Worm (Caenorhabditis elegans) whole organism, L4 larva: ENCODE measurements around the gene C07E3.10.

Experiments
- D1046.2 ChIP-seq: fragments of 200-800 bp; sonication (Bioruptor generic); IDR thresholded peaks from 2 replicates; pipeline ENCODE4 v1.3.6; 2022; ENCODE audit warnings: missing genetic modification characterization, missing compliant biosample characterization
- F10B5.3 ChIP-seq: sonication (generic microtip); optimal IDR thresholded peaks from 2 replicates; lab custom pipeline; 2016; ENCODE audit warnings: mild to moderate bottlenecking, missing genetic modification characterization, missing compliant biosample characterization
- F37D6.2 ChIP-seq: sonication (generic microtip); optimal IDR thresholded peaks from 2 replicates; lab custom pipeline; 2016; ENCODE audit warnings: mild to moderate bottlenecking, missing genetic modification characterization, missing compliant biosample characterization
- R02D3.7 ChIP-seq: fragments of 150-350 bp; sonication (generic microtip); optimal IDR thresholded peaks from 3 replicates; lab custom pipeline; 2014; ENCODE audit warnings: missing biosample characterization, missing genetic modification characterization
- Y105C5A.15 ChIP-seq: fragments of 200-800 bp; sonication (Bioruptor generic); IDR thresholded peaks from 2 replicates; pipeline ENCODE4 v1.3.6; 2022; ENCODE audit warnings: missing genetic modification characterization, missing compliant biosample characterization
- Y48G9A.11 ChIP-seq: fragments of 200-800 bp; sonication (Bioruptor generic); IDR thresholded peaks from 2 replicates; pipeline ENCODE4 v1.3.6; 2022; ENCODE audit warnings: missing genetic modification reagents, missing genetic modification characterization, missing compliant biosample characterization
- Y5F2A.4 ChIP-seq: fragments of 200-800 bp; sonication (Bioruptor generic); optimal IDR thresholded peaks from 2 replicates; lab custom pipeline; 2018; ENCODE audit warnings: mild to moderate bottlenecking, missing genetic modification characterization, missing compliant biosample characterization
- ZK337.2 ChIP-seq: fragments of 200-800 bp; sonication (Bioruptor generic); IDR thresholded peaks from 2 replicates; pipeline ENCODE4 v1.3.6; 2022; ENCODE audit warnings: missing genetic modification reagents, missing genetic modification characterization, missing compliant biosample characterization
- ZK546.5 ChIP-seq, 2 experiments: sonication (generic microtip); optimal IDR thresholded peaks; 2 replicates each; lab custom pipeline; 2017; ENCODE audit warnings: missing biosample characterization in 2 of 2, missing genetic modification characterization in 2 of 2
- aha-1 ChIP-seq: fragments of 150-350 bp; peaks from one replicate; lab custom pipeline; 2014; ENCODE audit warnings: missing biosample characterization, missing genetic modification characterization
- arid-1 ChIP-seq: fragments of 200-800 bp; sonication (Bioruptor generic); conservative IDR thresholded peaks from 2 replicates; pipeline ENCODE4 v1.3.6; 2022; ENCODE audit warnings: missing genetic modification reagents, missing genetic modification characterization, missing compliant biosample characterization
- ceh-20 ChIP-seq: fragments of 200-800 bp; sonication (Bioruptor generic); IDR thresholded peaks from 2 replicates; pipeline ENCODE4 v1.3.6; 2022; ENCODE audit warnings: missing genetic modification reagents, missing genetic modification characterization, missing compliant biosample characterization
- ceh-32 ChIP-seq: sonication (generic microtip); optimal IDR thresholded peaks from 2 replicates; lab custom pipeline; 2016; ENCODE audit warnings: mild to moderate bottlenecking, missing genetic modification characterization, missing compliant biosample characterization; ENCODE audit not compliant: poor library complexity
- ceh-44 ChIP-seq: fragments of 200-800 bp; sonication (Bioruptor generic); IDR thresholded peaks from 2 replicates; pipeline ENCODE4 v1.3.6; 2022; ENCODE audit warnings: missing genetic modification reagents, missing genetic modification characterization, missing compliant biosample characterization
- ceh-82 ChIP-seq: sonication (generic microtip); optimal IDR thresholded peaks from 2 replicates; lab custom pipeline; 2017; ENCODE audit warnings: missing biosample characterization, missing genetic modification characterization
- ces-1 ChIP-seq: fragments of 150-350 bp; sonication (generic microtip); optimal IDR thresholded peaks from 4 replicates; lab custom pipeline; 2014; ENCODE audit warnings: missing biosample characterization, missing genetic modification reagents, missing genetic modification characterization
- cey-2 ChIP-seq: sonication (generic microtip); optimal IDR thresholded peaks from 3 replicates; lab custom pipeline; 2017; ENCODE audit warnings: missing genetic modification characterization, mild to moderate bottlenecking, missing compliant biosample characterization, antibody characterized with exemption, borderline replicate concordance; ENCODE audit not compliant: insufficient read depth
- daf-12 ChIP-seq: fragments of 150-350 bp; optimal IDR thresholded peaks from 2 replicates; lab custom pipeline; 2014; ENCODE audit warnings: missing biosample characterization, missing genetic modification reagents, missing genetic modification characterization
- daf-8 ChIP-seq: fragments of 200-800 bp; sonication (Bioruptor generic); IDR thresholded peaks from 2 replicates; pipeline ENCODE4 v1.3.6; 2022; ENCODE audit warnings: missing genetic modification characterization, missing compliant biosample characterization
- dmd-6 ChIP-seq: fragments of 200-800 bp; sonication (Bioruptor generic); IDR thresholded peaks from 2 replicates; pipeline ENCODE4 v1.3.6; 2022; ENCODE audit warnings: missing genetic modification reagents, missing genetic modification characterization, missing compliant biosample characterization
- dmd-8 ChIP-seq: fragments of 200-800 bp; sonication (Bioruptor generic); IDR thresholded peaks from 2 replicates; pipeline ENCODE4 v1.3.6; 2022; ENCODE audit warnings: missing genetic modification characterization, missing compliant biosample characterization
- fkh-10 ChIP-seq: fragments of 150-350 bp; optimal IDR thresholded peaks from 2 replicates; lab custom pipeline; 2014; ENCODE audit warnings: missing biosample characterization, missing genetic modification reagents, missing genetic modification characterization
- fos-1 ChIP-seq: fragments of 150-350 bp; optimal IDR thresholded peaks from 2 replicates; lab custom pipeline; 2014; ENCODE audit warnings: missing biosample characterization, missing genetic modification characterization
- hif-1 ChIP-seq, 2 experiments: sonication (generic microtip); optimal IDR thresholded peaks; 2 replicates each; lab custom pipeline; 2016 to 2017; ENCODE audit warnings: missing compliant biosample characterization in 2 of 2, missing genetic modification characterization in 2 of 2, missing genetic modification reagents in 2 of 2, missing genotype in 2 of 2, mild to moderate bottlenecking in 1 of 2
- hlh-11 ChIP-seq: fragments of 200-800 bp; sonication (Bioruptor generic); optimal IDR thresholded peaks from 2 replicates; lab custom pipeline; 2018; ENCODE audit warnings: mild to moderate bottlenecking, missing genetic modification characterization, missing compliant biosample characterization
- hlh-30 ChIP-seq: sonication (generic microtip); optimal IDR thresholded peaks from 2 replicates; lab custom pipeline; 2017; ENCODE audit warnings: antibody characterized with exemption, mild to moderate bottlenecking, missing genetic modification characterization, missing compliant biosample characterization; ENCODE audit not compliant: insufficient read depth
- lim-7 ChIP-seq: fragments of 200-800 bp; sonication (Bioruptor generic); IDR thresholded peaks from 2 replicates; pipeline ENCODE4 v1.3.6; 2022; ENCODE audit warnings: missing genetic modification characterization, missing compliant biosample characterization
- lin-13 ChIP-seq: fragments of 150-350 bp; optimal IDR thresholded peaks from 2 replicates; lab custom pipeline; 2014; ENCODE audit warnings: missing biosample characterization, missing genetic modification reagents, missing genetic modification characterization
- lin-15B ChIP-seq: fragments of 150-350 bp; sonication (generic microtip); optimal IDR thresholded peaks from 3 replicates; lab custom pipeline; 2014; ENCODE audit warnings: missing biosample characterization, missing genetic modification characterization
- lsy-2 ChIP-seq, 2 experiments: fragments of 150-350 bp in 1 of 2; sonication (generic microtip) in 1 of 2; optimal IDR thresholded peaks; 2 replicates each; lab custom pipeline; 2014 to 2017; ENCODE audit warnings: missing biosample characterization in 2 of 2, missing genetic modification characterization in 2 of 2
- madf-5 ChIP-seq, 2 experiments: fragments of 200-800 bp; sonication (Bioruptor generic); IDR thresholded peaks; 2 replicates each; pipeline ENCODE4 v1.3.6; 2022; ENCODE audit warnings: missing compliant biosample characterization in 2 of 2, missing genetic modification characterization in 2 of 2
- mdt-29 ChIP-seq: fragments of 200-800 bp; sonication (Bioruptor generic); IDR thresholded peaks from 2 replicates; pipeline ENCODE4 v1.3.6; 2022; ENCODE audit warnings: missing genetic modification reagents, missing genetic modification characterization, missing compliant biosample characterization
- mep-1 ChIP-seq: fragments of 150-350 bp; sonication (generic microtip); optimal IDR thresholded peaks from 3 replicates; lab custom pipeline; 2014; ENCODE audit warnings: missing biosample characterization, missing genetic modification characterization
- mxl-2 ChIP-seq: fragments of 200-800 bp; sonication (Bioruptor generic); conservative IDR thresholded peaks from 2 replicates; pipeline ENCODE4 v1.3.6; 2022; ENCODE audit warnings: missing genetic modification reagents, missing genetic modification characterization, missing compliant biosample characterization
- nhr-25 ChIP-seq: sonication (generic microtip); optimal IDR thresholded peaks from 2 replicates; lab custom pipeline; 2017; ENCODE audit warnings: missing genetic modification characterization, mild to moderate bottlenecking, missing compliant biosample characterization, antibody characterized with exemption, moderate library complexity, borderline replicate concordance; ENCODE audit not compliant: insufficient read depth
- nhr-41 ChIP-seq: fragments of 200-800 bp; sonication (Bioruptor generic); IDR thresholded peaks from 2 replicates; pipeline ENCODE4 v1.3.6; 2022; ENCODE audit warnings: missing genetic modification reagents, missing genetic modification characterization, missing compliant biosample characterization
- pha-4 ChIP-seq, 2 experiments: fragments of 150-350 bp in 1 of 2; fragments of 200-800 bp in 1 of 2; sonication (Bioruptor generic) in 1 of 2; IDR thresholded peaks in 1 of 2; optimal IDR thresholded peaks in 1 of 2; 2 replicates each; pipeline versions ENCODE4 v1.3.6 to Lab custom; 2014 to 2022; ENCODE audit warnings: missing genetic modification characterization in 2 of 2, missing genetic modification reagents in 2 of 2, missing biosample characterization in 1 of 2, missing compliant biosample characterization in 1 of 2
- sdz-12 ChIP-seq: fragments of 200-800 bp; sonication (Bioruptor generic); optimal IDR thresholded peaks from 2 replicates; lab custom pipeline; 2018; ENCODE audit warnings: mild to moderate bottlenecking, missing genetic modification characterization, missing compliant biosample characterization
- set-16 ChIP-seq: fragments of 200-800 bp; sonication (Bioruptor generic); IDR thresholded peaks from 2 replicates; pipeline ENCODE4 v1.3.6; 2022; ENCODE audit warnings: missing genetic modification reagents, missing genetic modification characterization, missing compliant biosample characterization
- skn-1 ChIP-seq: fragments of 150-350 bp; optimal IDR thresholded peaks from 2 replicates; lab custom pipeline; 2014; ENCODE audit warnings: missing biosample characterization, missing genetic modification characterization
- snpc-1.2 ChIP-seq: fragments of 200-800 bp; sonication (Bioruptor generic); IDR thresholded peaks from 2 replicates; pipeline ENCODE4 v1.3.6; 2022; ENCODE audit warnings: missing genetic modification reagents, missing genetic modification characterization, missing compliant biosample characterization
- spr-1 ChIP-seq: sonication (generic microtip); optimal IDR thresholded peaks from 2 replicates; lab custom pipeline; 2016; ENCODE audit warnings: mild to moderate bottlenecking, missing genetic modification characterization, missing compliant biosample characterization
- unc-62 ChIP-seq, 3 experiments: fragments of 150-350 bp in 1 of 3; sonication (generic microtip); optimal IDR thresholded peaks in 2 of 3; peaks in 1 of 3; 1 replicate in 1 of 3; 2 replicates in 2 of 3; lab custom pipeline; 2014 to 2017; ENCODE audit warnings: missing biosample characterization in 3 of 3, missing genetic modification characterization in 3 of 3, missing genetic modification reagents in 3 of 3, missing genotype in 1 of 3
- zag-1 ChIP-seq: fragments of 150-350 bp; optimal IDR thresholded peaks from 2 replicates; lab custom pipeline; 2014; ENCODE audit warnings: missing biosample characterization, missing genetic modification characterization
- zip-11 ChIP-seq: fragments of 200-800 bp; sonication (Bioruptor generic); IDR thresholded peaks from 2 replicates; pipeline ENCODE4 v1.3.6; 2022; ENCODE audit warnings: missing genetic modification characterization, missing compliant biosample characterization

Gene C07E3.10

ce11 chrII:10300082-10300749, 46.0 kb upstream of the C07E3.10 start, which contains the start of gene nep-26 (continued):
- TF ChIP-seq ceh-20 (peak; percentile 37; the same call in 1 of the 2 replicates), pha-4 (GFP tag; IDR thresholded peaks at IDR 0.05; lab: Robert Waterston, UW) (no peak), pha-4 (tag; optimal IDR thresholded peaks at IDR 0.05; lab: Kevin White, UChicago) (no peak), set-16 (GFP tag; lab: Robert Waterston, UW) (no peak)

ce11 chrII:10300954-10301353, 45.2 kb upstream of the C07E3.10 start, which contains the start of gene mdt-22:
mdt-22 (plus strand) TSS chrII:10301216.
- TF ChIP-seq sdz-12 (GFP tag; lab: Kevin White, UChicago) (no peak), F37D6.2 (tag; lab: Kevin White, UChicago) (peak; percentile 37), daf-8 (GFP tag; lab: Robert Waterston, UW) (no peak), unc-62 (GFP tag; optimal IDR thresholded peaks at IDR 0.05 in 1 of 2; lab: Kevin White, UChicago) (no peak), unc-62 (tag; optimal IDR thresholded peaks at IDR 0.05; lab: Kevin White, UChicago) (no peak), lin-13 (GFP tag; lab: Kevin White, UChicago) (peak; percentile 72), arid-1 (peak; percentile 78; the same call in 1 of the 2 replicates), dmd-8 (GFP tag; lab: Robert Waterston, UW) (no peak), Y48G9A.11 (GFP tag; lab: Robert Waterston, UW) (peak; percentile 53; the same call in 1 of the 2 replicates), fos-1 (tag; lab: Kevin White, UChicago) (no peak), mdt-29 (no peak), ceh-44 (GFP tag; lab: Robert Waterston, UW) (no peak), daf-12 (tag; lab: Kevin White, UChicago) (no peak), ceh-82 (no peak), nhr-41 (GFP tag; lab: Robert Waterston, UW) (no peak), spr-1 (tag; lab: Kevin White, UChicago) (peak; percentile 52), F10B5.3 (peak; percentile 27), hlh-11 (tag; lab: Kevin White, UChicago) (peak; percentile 60), mep-1 (tag; lab: Kevin White, UChicago) (peak; percentile 73), hif-1 (tag; optimal IDR thresholded peaks at IDR 0.05; lab: Kevin White, UChicago) (peak in 1 of 2 experiments; percentile 51), ZK337.2 (GFP tag; lab: Robert Waterston, UW) (0 out of 2 replicates have a peak, but pooled peaks have one; percentile 46), set-16 (GFP tag; lab: Robert Waterston, UW) (no peak), dmd-6 (peak; percentile 65), ceh-32 (no peak), zag-1 (tag; lab: Kevin White, UChicago) (no peak), D1046.2 (no peak), snpc-1.2 (GFP tag; lab: Robert Waterston, UW) (peak; percentile 29; the same call in 1 of the 2 replicates), cey-2 (tag; lab: Kevin White, UChicago) (no peak), nhr-25 (tag; lab: Kevin White, UChicago) (peak; percentile 27), madf-5 (GFP tag; IDR thresholded peaks at IDR 0.05; lab: Robert Waterston, UW) (no peak), Y5F2A.4 (GFP tag; lab: Kevin White, UChicago) (peak; percentile 27), skn-1 (tag; lab: Kevin White, UChicago) (no peak), Y105C5A.15 (no peak), R02D3.7 (tag; lab: Kevin White, UChicago) (no peak), ZK546.5 (tag; optimal IDR thresholded peaks at IDR 0.05; lab: Kevin White, UChicago) (no peak), zip-11 (GFP tag; lab: Robert Waterston, UW) (no peak), lim-7 (GFP tag; lab: Robert Waterston, UW) (no peak), lsy-2 (tag; optimal IDR thresholded peaks at IDR 0.05; lab: Kevin White, UChicago) (peak in 1 of 2 experiments; percentile 83), ces-1 (no peak), hlh-30 (tag; lab: Kevin White, UChicago) (peak; percentile 43), aha-1 (peak; percentile 90), lin-15B (no peak), mxl-2 (GFP tag; lab: Robert Waterston, UW) (no peak), fkh-10 (GFP tag; lab: Kevin White, UChicago) (peak; percentile 4), pha-4 (GFP tag; IDR thresholded peaks at IDR 0.05; lab: Robert Waterston, UW) (peak; percentile 63; the same call in 1 of the 2 replicates), pha-4 (tag; optimal IDR thresholded peaks at IDR 0.05; lab: Kevin White, UChicago) (no peak)
